Fruit fly (Drosophila melanogaster) whole organism: ENCODE results near the gene Rbp1.

ENCODE experiments used
- Dll ChIP-seq: fragments of >200 bp; optimal IDR thresholded peaks from 2 replicates; lab custom pipeline; 2017
- EcR ChIP-seq, 2 experiments: fragments of >200 bp; optimal IDR thresholded peaks; 2 replicates each; lab custom pipeline; 2017; ENCODE audit warnings: missing biosample characterization in 2 of 2, missing genetic modification characterization in 2 of 2, missing genetic modification reagents in 2 of 2
- psq ChIP-seq: fragments of >200 bp; optimal IDR thresholded peaks from 2 replicates; lab custom pipeline; 2017
- usp ChIP-seq: fragments of >200 bp; optimal IDR thresholded peaks from 2 replicates; lab custom pipeline; 2017; ENCODE audit warnings: missing biosample characterization, missing genetic modification characterization, mixed read lengths

dm6 chr3R:10761980-10762379 lies 22.2 kb upstream of the Rbp1 start:
- no peak for TF ChIP-seq usp (GFP tag; lab: Kevin White, UChicago)
- no peak for TF ChIP-seq EcR (GFP tag; optimal IDR thresholded peaks at IDR 0.05; lab: Kevin White, UChicago)
- no peak for TF ChIP-seq psq (lab: Kevin White, UChicago)
- TF ChIP-seq Dll (lab: Kevin White, UChicago) = no peak
